ENCODE assay signal across 1 worm cellular context in the genomic region with DNA sequence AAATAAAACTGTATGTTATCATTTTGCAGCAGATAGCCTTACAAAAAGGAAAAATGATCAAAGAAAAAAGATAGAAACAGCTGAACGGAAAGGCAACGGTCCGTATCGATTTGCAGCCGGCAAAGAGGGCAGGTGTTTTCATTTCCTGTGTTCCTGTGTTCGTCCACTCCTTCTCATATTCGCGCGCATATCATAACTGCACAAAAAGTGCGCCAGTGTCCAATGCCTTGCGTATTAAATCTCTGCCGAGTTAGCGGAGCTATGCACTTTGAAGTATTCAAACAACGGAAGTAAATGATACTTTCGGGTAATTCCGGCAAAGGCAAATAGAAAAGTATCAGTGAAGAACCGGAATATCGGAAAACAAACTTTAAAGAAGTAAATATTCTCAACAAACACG.
TF ChIP-seq lines count a peak whose summit lies in the region.

No protein-coding gene starts in this region.

TF ChIP-seq in whole organism, late embryonic, 69 proteins besides CTCF, POLR2A, EP300 and RAD21 (continued from another document):
- TF ChIP-seq pag-3 (tag; optimal IDR thresholded peaks at IDR 0.05; lab: Kevin White, UChicago; ENCODE audit: borderline replicate concordance) (no peak), K09A11.1 (tag; optimal IDR thresholded peaks at IDR 0.05; lab: Kevin White, UChicago; ENCODE audit: insufficient read depth) (no peak), hlh-30 (tag; optimal IDR thresholded peaks at IDR 0.05; lab: Kevin White, UChicago; ENCODE audit: insufficient read depth) (no peak), T23F11.4 (GFP tag; optimal IDR thresholded peaks at IDR 0.05; lab: Kevin White, UChicago) (no peak), ttx-3 (tag; optimal IDR thresholded peaks at IDR 0.05; lab: Kevin White, UChicago) (no peak), ceh-18 (tag; optimal IDR thresholded peaks at IDR 0.05; lab: Kevin White, UChicago) (no peak), pros-1 (tag; optimal IDR thresholded peaks at IDR 0.05; lab: Kevin White, UChicago) (no peak), elt-4 (tag; optimal IDR thresholded peaks at IDR 0.05; lab: Kevin White, UChicago) (no peak), fkh-10 (GFP tag; optimal IDR thresholded peaks at IDR 0.05; lab: Kevin White, UChicago) (no peak), npax-4 (tag; optimal IDR thresholded peaks at IDR 0.05; lab: Kevin White, UChicago) (no peak), ref-2 (tag; optimal IDR thresholded peaks at IDR 0.05; lab: Kevin White, UChicago) (no peak), rnt-1 (tag; optimal IDR thresholded peaks at IDR 0.05; lab: Kevin White, UChicago) (no peak), ceh-19 (GFP tag; optimal IDR thresholded peaks at IDR 0.05; lab: Kevin White, UChicago) (peak; percentile 4), ceh-2 (tag; optimal IDR thresholded peaks at IDR 0.05; lab: Kevin White, UChicago) (no peak), hlh-8 (tag; optimal IDR thresholded peaks at IDR 0.05; lab: Kevin White, UChicago) (no peak), F13H6.1 (tag; optimal IDR thresholded peaks at IDR 0.05; lab: Kevin White, UChicago) (no peak), odd-2 (tag; optimal IDR thresholded peaks at IDR 0.05; lab: Kevin White, UChicago) (no peak), zip-5 (tag; optimal IDR thresholded peaks at IDR 0.05; lab: Kevin White, UChicago) (no peak), lim-6 (tag; optimal IDR thresholded peaks at IDR 0.05; lab: Kevin White, UChicago) (no peak), unc-42 (tag; optimal IDR thresholded peaks at IDR 0.05; lab: Kevin White, UChicago) (no peak), C08G9.2 (tag; optimal IDR thresholded peaks at IDR 0.05; lab: Kevin White, UChicago) (no peak), ceh-24 (tag; optimal IDR thresholded peaks at IDR 0.05; lab: Kevin White, UChicago) (no peak), unc-3 (GFP tag; conservative IDR thresholded peaks at IDR 0.05; lab: Robert Waterston, UW) (no peak), unc-3 (tag; optimal IDR thresholded peaks at IDR 0.05; lab: Kevin White, UChicago) (no peak), ceh-22 (tag; optimal IDR thresholded peaks at IDR 0.05; lab: Kevin White, UChicago) (no peak), fax-1 (tag; optimal IDR thresholded peaks at IDR 0.05; lab: Kevin White, UChicago) (no peak), unc-55 (GFP tag; optimal IDR thresholded peaks at IDR 0.05; lab: Kevin White, UChicago) (no peak)
